Worm (Caenorhabditis elegans) whole organism, young adult: Measurements from ENCODE around the gene H28G03.3.

Source experiments
- B0261.1 ChIP-seq: sonication (generic microtip); optimal IDR thresholded peaks from 2 replicates; lab custom pipeline; 2016; ENCODE audit warnings: mild to moderate bottlenecking, missing genetic modification characterization, moderate library complexity, missing compliant biosample characterization
- F39B2.1 ChIP-seq: fragments of 200-800 bp; sonication (Bioruptor generic); IDR thresholded peaks from 2 replicates; pipeline ENCODE4 v1.3.6; 2022; ENCODE audit warnings: missing genetic modification reagents, missing genetic modification characterization, missing compliant biosample characterization
- F49E8.2 ChIP-seq: sonication (generic microtip); optimal IDR thresholded peaks from 3 replicates; lab custom pipeline; 2017; ENCODE audit warnings: missing genetic modification characterization, mild to moderate bottlenecking, missing compliant biosample characterization, antibody characterized with exemption, moderate library complexity; ENCODE audit not compliant: insufficient read depth
- F52B5.7 ChIP-seq: sonication (generic microtip); optimal IDR thresholded peaks from 2 replicates; lab custom pipeline; 2016; ENCODE audit warnings: mild to moderate bottlenecking, missing genetic modification characterization, missing compliant biosample characterization
- T26A5.8 ChIP-seq: sonication (generic microtip); optimal IDR thresholded peaks from 2 replicates; lab custom pipeline; 2016; ENCODE audit warnings: missing genetic modification characterization, missing compliant biosample characterization
- Y95B8A.8 ChIP-seq: fragments of 200-800 bp; sonication (Bioruptor generic); IDR thresholded peaks from 2 replicates; pipeline ENCODE4 v1.3.6; 2022; ENCODE audit warnings: missing genetic modification reagents, missing genetic modification characterization, missing compliant biosample characterization
- aptf-2 ChIP-seq: fragments of 200-800 bp; sonication (Bioruptor generic); conservative IDR thresholded peaks from 2 replicates; pipeline ENCODE4 v1.3.6; 2022; ENCODE audit warnings: missing genetic modification reagents, missing genetic modification characterization, missing compliant biosample characterization
- aptf-3 ChIP-seq: fragments of 200-800 bp; sonication (Bioruptor generic); IDR thresholded peaks from 2 replicates; pipeline ENCODE4 v1.3.6; 2022; ENCODE audit warnings: missing genetic modification characterization, missing compliant biosample characterization
- atf-7 ChIP-seq: sonication (generic microtip); optimal IDR thresholded peaks from 2 replicates; lab custom pipeline; 2017; ENCODE audit warnings: mild to moderate bottlenecking, missing genetic modification characterization, missing compliant biosample characterization
- athp-1 ChIP-seq: sonication (generic microtip); optimal IDR thresholded peaks from 2 replicates; lab custom pipeline; 2017; ENCODE audit warnings: mild to moderate bottlenecking, missing genetic modification characterization, missing compliant biosample characterization
- attf-5 ChIP-seq: fragments of 200-800 bp; sonication (Bioruptor generic); optimal IDR thresholded peaks from 2 replicates; lab custom pipeline; 2018; ENCODE audit warnings: mild to moderate bottlenecking, missing genetic modification characterization, missing compliant biosample characterization
- bed-2 ChIP-seq: fragments of 200-800 bp; sonication (Bioruptor generic); IDR thresholded peaks from 2 replicates; pipeline ENCODE4 v1.3.6; 2022; ENCODE audit warnings: missing genetic modification reagents, missing genetic modification characterization, missing compliant biosample characterization
- ccch-3 ChIP-seq: fragments of 200-800 bp; sonication (Bioruptor generic); optimal IDR thresholded peaks from 2 replicates; lab custom pipeline; 2018; ENCODE audit warnings: mild to moderate bottlenecking, missing genetic modification characterization, missing compliant biosample characterization
- ceh-27 ChIP-seq: fragments of 200-800 bp; sonication (Bioruptor generic); optimal IDR thresholded peaks from 2 replicates; lab custom pipeline; 2018; ENCODE audit warnings: mild to moderate bottlenecking, missing genetic modification characterization, moderate library complexity, missing compliant biosample characterization
- ceh-91 ChIP-seq: fragments of 200-800 bp; sonication (Bioruptor generic); IDR thresholded peaks from 2 replicates; pipeline ENCODE4 v1.3.6; 2022; ENCODE audit warnings: missing genetic modification reagents, missing genetic modification characterization, missing compliant biosample characterization
- chd-7 ChIP-seq: sonication (generic microtip); optimal IDR thresholded peaks from 2 replicates; lab custom pipeline; 2016; ENCODE audit warnings: mild to moderate bottlenecking, missing genetic modification characterization, moderate library complexity, missing compliant biosample characterization
- dox-1 ChIP-seq: fragments of 200-800 bp; sonication (Bioruptor generic); IDR thresholded peaks from 2 replicates; pipeline ENCODE4 v1.3.6; 2022; ENCODE audit warnings: missing genetic modification reagents, missing genetic modification characterization, missing compliant biosample characterization
- egl-44 ChIP-seq: fragments of 200-800 bp; sonication (Bioruptor generic); IDR thresholded peaks from 2 replicates; pipeline ENCODE4 v1.3.6; 2022; ENCODE audit warnings: missing genetic modification reagents, missing genetic modification characterization, missing compliant biosample characterization
- ets-4 ChIP-seq: fragments of 200-800 bp; sonication (Bioruptor generic); optimal IDR thresholded peaks from 2 replicates; lab custom pipeline; 2018; ENCODE audit warnings: mild to moderate bottlenecking, missing genetic modification characterization, missing compliant biosample characterization
- hlh-12 ChIP-seq: sonication (generic microtip); optimal IDR thresholded peaks from 2 replicates; lab custom pipeline; 2016; ENCODE audit warnings: missing genetic modification characterization, missing compliant biosample characterization
- hmg-1.2 ChIP-seq: fragments of 200-800 bp; sonication (Bioruptor generic); IDR thresholded peaks from 2 replicates; pipeline ENCODE4 v1.3.6; 2022; ENCODE audit warnings: missing genetic modification reagents, missing genetic modification characterization, missing compliant biosample characterization
- lin-35 ChIP-seq, 3 experiments: fragments of 150-350 bp in 2 of 3; sonication (generic microtip) in 1 of 3; optimal IDR thresholded peaks; 2 replicates each; lab custom pipeline; 2014 to 2018; ENCODE audit warnings: missing biosample characterization in 3 of 3, missing genetic modification characterization in 3 of 3, missing genetic modification reagents in 3 of 3
- mel-28 ChIP-seq: sonication (generic microtip); optimal IDR thresholded peaks from 2 replicates; lab custom pipeline; 2016; ENCODE audit warnings: borderline replicate concordance, mild to moderate bottlenecking, missing genetic modification characterization, missing compliant biosample characterization
- nfyb-1 ChIP-seq: fragments of 200-800 bp; sonication (Bioruptor generic); IDR thresholded peaks from 2 replicates; pipeline ENCODE4 v1.3.6; 2022; ENCODE audit warnings: missing genetic modification reagents, missing genetic modification characterization, missing compliant biosample characterization
- nhr-80 ChIP-seq: sonication (generic microtip); optimal IDR thresholded peaks from 2 replicates; lab custom pipeline; 2016; ENCODE audit warnings: missing genetic modification characterization, missing compliant biosample characterization
- nhr-90 ChIP-seq: sonication (generic microtip); optimal IDR thresholded peaks from 2 replicates; lab custom pipeline; 2016; ENCODE audit warnings: missing genotype, mild to moderate bottlenecking, missing genetic modification characterization, missing compliant biosample characterization
- repo-1 ChIP-seq: sonication (generic microtip); optimal IDR thresholded peaks from 2 replicates; lab custom pipeline; 2017; ENCODE audit warnings: mild to moderate bottlenecking, missing genetic modification characterization, missing compliant biosample characterization
- snpc-3.4 ChIP-seq: sonication (generic microtip); optimal IDR thresholded peaks from 2 replicates; lab custom pipeline; 2017; ENCODE audit warnings: missing genetic modification characterization, mild to moderate bottlenecking, missing compliant biosample characterization, antibody characterized with exemption, moderate library complexity, missing genotype, missing genetic modification reagents
- tbp1 ChIP-seq: fragments of 200-800 bp; sonication (Bioruptor generic); optimal IDR thresholded peaks from 2 replicates; lab custom pipeline; 2018; ENCODE audit warnings: mild to moderate bottlenecking, missing genetic modification characterization, missing compliant biosample characterization
- unc-130 ChIP-seq: sonication (generic microtip); optimal IDR thresholded peaks from 2 replicates; lab custom pipeline; 2016; ENCODE audit warnings: missing genetic modification reagents, missing genetic modification characterization, missing compliant biosample characterization
- xnd-1 ChIP-seq: sonication (generic microtip); optimal IDR thresholded peaks from 2 replicates; lab custom pipeline; 2016; ENCODE audit warnings: missing genotype, missing genetic modification reagents, missing genetic modification characterization, missing compliant biosample characterization
- zfh-2 ChIP-seq: fragments of 200-800 bp; sonication (Bioruptor generic); conservative IDR thresholded peaks from 2 replicates; pipeline ENCODE4 v1.3.6; 2022; ENCODE audit warnings: missing genetic modification reagents, missing genetic modification characterization, missing compliant biosample characterization
- ztf-22 ChIP-seq: fragments of 200-800 bp; sonication (Bioruptor generic); optimal IDR thresholded peaks from 2 replicates; lab custom pipeline; 2018; ENCODE audit warnings: mild to moderate bottlenecking, missing genetic modification characterization, moderate library complexity, missing compliant biosample characterization

The H28G03.3 gene

DNA sequence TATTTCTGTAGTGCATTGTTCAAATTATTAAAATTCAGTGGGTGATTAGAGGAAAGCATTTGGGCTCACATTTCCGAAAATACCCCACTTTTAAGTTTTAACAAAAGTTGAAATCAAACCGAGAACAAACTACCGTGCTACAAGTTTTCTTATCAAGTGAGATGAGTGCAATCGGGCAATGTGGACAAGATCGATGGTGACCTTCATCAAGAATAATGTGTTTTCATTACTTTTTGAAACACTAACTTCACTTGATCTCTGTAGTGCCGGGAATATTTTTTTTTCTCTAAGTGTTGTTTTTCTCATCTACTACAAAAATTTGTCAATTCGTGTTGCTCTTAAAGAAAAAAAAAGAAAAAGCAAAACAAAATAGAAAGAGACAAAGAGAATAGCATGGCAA, 17.3 kb downstream of the H28G03.3 start:
- TF ChIP-seq xnd-1 (no peak), egl-44 (no peak), Y95B8A.8 (GFP tag; lab: Robert Waterston, UW) (no peak), ztf-22 (GFP tag; lab: Kevin White, UChicago) (no peak), dox-1 (GFP tag; lab: Robert Waterston, UW) (no peak)

DNA sequence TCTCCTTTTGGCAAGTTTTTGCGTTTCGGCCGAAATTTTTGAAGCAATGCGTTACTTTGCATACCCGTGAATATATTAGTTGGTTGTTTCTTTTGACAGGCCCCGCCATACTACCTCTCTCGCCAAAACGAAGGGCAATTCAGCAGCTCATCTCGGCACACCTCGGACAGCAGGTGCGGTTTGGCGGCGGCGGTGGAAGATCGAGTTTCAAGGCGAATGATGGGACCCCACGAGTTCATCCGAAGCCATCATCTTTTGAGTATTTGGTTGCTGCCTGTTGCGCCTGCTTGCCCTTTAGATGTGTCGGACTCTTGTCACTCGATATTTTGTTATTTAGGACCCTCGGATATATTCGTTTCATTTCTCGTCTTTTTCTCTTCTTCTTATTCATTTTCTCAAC, 17.8 kb downstream of the H28G03.3 start:
- TF ChIP-seq chd-7 (tag; lab: Kevin White, UChicago) = peak; percentile 0
- TF ChIP-seq unc-130 (GFP tag; lab: Kevin White, UChicago) = no peak
- TF ChIP-seq zfh-2 = peak; percentile 81
- TF ChIP-seq nfyb-1 (GFP tag; lab: Robert Waterston, UW) = 0 out of 2 replicates have a peak, but pooled peaks have one; percentile 11

DNA sequence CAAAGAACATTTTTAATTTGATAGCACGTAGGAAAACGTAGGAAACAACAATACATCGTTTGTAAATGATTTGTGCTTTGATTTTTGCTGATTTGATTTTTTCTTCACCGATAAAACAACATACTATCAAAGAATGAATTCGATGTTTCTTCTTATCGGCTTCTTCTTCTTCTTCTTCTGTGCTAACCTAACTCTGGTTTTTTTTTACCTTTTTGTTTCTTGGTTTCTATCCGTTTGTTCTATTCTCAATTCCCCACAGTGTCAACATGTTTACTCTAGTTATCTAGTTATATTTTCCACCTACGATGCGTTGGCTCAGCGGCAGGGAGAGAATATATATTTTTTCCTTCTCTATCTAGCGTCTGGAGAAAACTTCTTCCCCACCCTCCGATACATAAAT, 18.3 kb downstream of the H28G03.3 start:
- no peak for TF ChIP-seq B0261.1
- no peak for TF ChIP-seq F52B5.7
- TF ChIP-seq aptf-3 (GFP tag; lab: Robert Waterston, UW) = no peak
- TF ChIP-seq F39B2.1 (GFP tag; lab: Robert Waterston, UW) = no peak
- TF ChIP-seq nhr-80 (tag; lab: Kevin White, UChicago) = peak; percentile 1
- TF ChIP-seq, all 124 proteins: peak for 1

DNA sequence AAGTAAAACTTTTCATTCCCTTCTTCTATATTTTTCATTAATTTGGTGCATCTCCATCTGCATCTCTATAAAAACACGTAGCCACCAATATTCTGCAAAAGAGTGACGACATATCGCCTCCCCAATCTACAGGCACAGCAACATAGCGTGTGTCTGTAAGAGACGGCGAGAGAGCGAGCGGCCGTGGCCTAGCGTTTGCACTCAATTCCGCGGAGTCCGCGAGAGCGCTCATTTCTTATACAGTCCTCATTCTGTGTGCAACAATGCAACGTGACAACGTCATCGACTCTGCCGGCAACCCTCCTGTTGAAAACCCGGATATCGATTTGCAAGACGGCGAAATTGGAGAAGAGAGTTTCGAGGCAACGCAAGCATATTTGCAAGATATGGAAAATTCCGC, 20.6 kb downstream of the H28G03.3 start, which contains the start of gene H28G03.2:
TSS of gene H28G03.2 (plus strand) at position 200 of the 400 bp plus-strand sequence.
- TF ChIP-seq hmg-1.2 (peak; percentile 59; the same call in 1 of the 2 replicates), aptf-2 (GFP tag; lab: Robert Waterston, UW) (no peak), repo-1 (tag; lab: Kevin White, UChicago) (no peak), ceh-27 (GFP tag; lab: Kevin White, UChicago) (peak; percentile 40), attf-5 (GFP tag; lab: Kevin White, UChicago) (peak; percentile 29), ceh-91 (GFP tag; lab: Robert Waterston, UW) (no peak), mel-28 (tag; lab: Kevin White, UChicago) (no peak), zfh-2 (peak; percentile 82), dox-1 (GFP tag; lab: Robert Waterston, UW) (peak; percentile 52), nhr-80 (tag; lab: Kevin White, UChicago) (peak; percentile 39)
- TF ChIP-seq, all 124 proteins: peak for 6

DNA sequence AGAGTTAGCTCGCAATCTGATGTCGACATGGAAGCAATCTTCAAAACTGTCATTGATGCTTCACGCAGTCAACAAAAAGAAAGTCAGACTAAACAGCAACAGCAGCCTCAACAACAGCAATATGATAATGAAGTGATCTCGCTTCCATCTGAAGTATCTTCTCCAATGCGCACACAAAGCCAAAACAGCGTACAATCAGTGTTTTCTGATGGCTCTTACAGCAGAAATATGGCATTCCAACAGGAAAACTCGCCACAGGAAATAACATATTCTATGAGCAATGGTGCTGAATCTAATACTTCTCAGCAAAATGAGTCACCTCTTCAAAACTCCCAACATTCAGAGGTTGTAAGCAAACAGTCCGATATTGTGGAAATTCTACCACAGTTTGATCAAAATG, 23.2 kb downstream of the H28G03.3 start:
- TF ChIP-seq mel-28 (tag; lab: Kevin White, UChicago) (no peak), T26A5.8 (no peak), hlh-12 (tag; lab: Kevin White, UChicago) (no peak), atf-7 (tag; lab: Kevin White, UChicago) (no peak), F49E8.2 (tag; lab: Kevin White, UChicago) (no peak), ccch-3 (no peak), lin-35 (GFP tag; optimal IDR thresholded peaks at IDR 0.05; lab: Kevin White, UChicago) (no peak), snpc-3.4 (no peak), tbp1 (GFP tag; lab: Kevin White, UChicago) (no peak), ets-4 (GFP tag; lab: Kevin White, UChicago) (no peak), bed-2 (GFP tag; lab: Robert Waterston, UW) (no peak), athp-1 (tag; lab: Kevin White, UChicago) (no peak), B0261.1 (no peak), ceh-91 (GFP tag; lab: Robert Waterston, UW) (no peak), nhr-90 (tag; lab: Kevin White, UChicago) (no peak)
